Fruit fly (Drosophila melanogaster) ovary, adult (tissue): Measurements from ENCODE around the gene CG9426.

Experiments
- CG17801 ChIP-seq: fragments of 200-800 bp; optimal IDR thresholded peaks from 2 replicates; lab custom pipeline; 2019; ENCODE audit warnings: missing biosample characterization, mild to moderate bottlenecking, missing genetic modification characterization, moderate library complexity; ENCODE audit not compliant: partially characterized antibody

Gene CG9426

dm6 chr2L:13219281-13220092 lies at the start of gene CG9426, which contains the start of gene mRF1:
TSS of gene CG9426 (minus strand) at chr2L:13219923.
TSS of gene mRF1 (plus strand) at chr2L:13219979.
- peak; percentile 29 for TF ChIP-seq CG17801 (GFP tag; lab: Kevin White, UChicago)

dm6 chr2L:13268040-13268652 lies 48.4 kb upstream of the CG9426 start:
- TF ChIP-seq CG17801 (GFP tag; lab: Kevin White, UChicago), result no peak

dm6 chr2L:13266627-13267026 lies 46.9 kb upstream of the CG9426 start:
- TF ChIP-seq CG17801 (GFP tag; lab: Kevin White, UChicago), result no peak

- TF ChIP-seq CG17801 (GFP tag; lab: Kevin White, UChicago), result no peak
Observed at dm6 chr2L:13265776-13266175, 46.1 kb upstream of the CG9426 start, which contains the start of gene CG31848. TSS of gene CG31848 (minus strand) at chr2L:13265876.

- no peak for TF ChIP-seq CG17801 (GFP tag; lab: Kevin White, UChicago)
Observed at dm6 chr2L:13260740-13261139, 41.0 kb upstream of the CG9426 start, which contains the start of gene CG44085. TSS of gene CG44085 (plus strand) at chr2L:13261008.

- no peak for TF ChIP-seq CG17801 (GFP tag; lab: Kevin White, UChicago)
Observed at dm6 chr2L:13259643-13260042, 39.9 kb upstream of the CG9426 start, which contains the start of gene CG31730. TSS of gene CG31730 (minus strand) at chr2L:13259743.

- no peak for TF ChIP-seq CG17801 (GFP tag; lab: Kevin White, UChicago)
Observed at dm6 chr2L:13258702-13259101, 39.0 kb upstream of the CG9426 start.

- TF ChIP-seq CG17801 (GFP tag; lab: Kevin White, UChicago), result no peak
Observed at dm6 chr2L:13257177-13257576, 37.5 kb upstream of the CG9426 start, which contains the start of gene Naa20B. TSS of gene Naa20B (plus strand) at chr2L:13257477.

- no peak for TF ChIP-seq CG17801 (GFP tag; lab: Kevin White, UChicago)
Observed at dm6 chr2L:13251167-13251566, 31.4 kb upstream of the CG9426 start.

dm6 chr2L:13245855-13246645 lies 26.3 kb upstream of the CG9426 start, which contains the start of gene CG16820:
TSS of gene CG16820 (plus strand) at chr2L:13246232.
- no peak for TF ChIP-seq CG17801 (GFP tag; lab: Kevin White, UChicago)

- TF ChIP-seq CG17801 (GFP tag; lab: Kevin White, UChicago), result no peak
Observed at dm6 chr2L:13244759-13245308, 25.1 kb upstream of the CG9426 start.

- TF ChIP-seq CG17801 (GFP tag; lab: Kevin White, UChicago), result no peak
Observed at dm6 chr2L:13239689-13240088, 20.0 kb upstream of the CG9426 start, which contains the start of gene Jhbp13. TSS of gene Jhbp13 (plus strand) at chr2L:13239989.

dm6 chr2L:13236194-13236593 lies 16.5 kb upstream of the CG9426 start, which contains the start of gene Jhbp14:
TSS of gene Jhbp14 (plus strand) at chr2L:13236494.
- no peak for TF ChIP-seq CG17801 (GFP tag; lab: Kevin White, UChicago)
